Fruit fly (Drosophila melanogaster): Measurements from ENCODE around the gene Mal-B1.

The Mal-B1 gene

DNA sequence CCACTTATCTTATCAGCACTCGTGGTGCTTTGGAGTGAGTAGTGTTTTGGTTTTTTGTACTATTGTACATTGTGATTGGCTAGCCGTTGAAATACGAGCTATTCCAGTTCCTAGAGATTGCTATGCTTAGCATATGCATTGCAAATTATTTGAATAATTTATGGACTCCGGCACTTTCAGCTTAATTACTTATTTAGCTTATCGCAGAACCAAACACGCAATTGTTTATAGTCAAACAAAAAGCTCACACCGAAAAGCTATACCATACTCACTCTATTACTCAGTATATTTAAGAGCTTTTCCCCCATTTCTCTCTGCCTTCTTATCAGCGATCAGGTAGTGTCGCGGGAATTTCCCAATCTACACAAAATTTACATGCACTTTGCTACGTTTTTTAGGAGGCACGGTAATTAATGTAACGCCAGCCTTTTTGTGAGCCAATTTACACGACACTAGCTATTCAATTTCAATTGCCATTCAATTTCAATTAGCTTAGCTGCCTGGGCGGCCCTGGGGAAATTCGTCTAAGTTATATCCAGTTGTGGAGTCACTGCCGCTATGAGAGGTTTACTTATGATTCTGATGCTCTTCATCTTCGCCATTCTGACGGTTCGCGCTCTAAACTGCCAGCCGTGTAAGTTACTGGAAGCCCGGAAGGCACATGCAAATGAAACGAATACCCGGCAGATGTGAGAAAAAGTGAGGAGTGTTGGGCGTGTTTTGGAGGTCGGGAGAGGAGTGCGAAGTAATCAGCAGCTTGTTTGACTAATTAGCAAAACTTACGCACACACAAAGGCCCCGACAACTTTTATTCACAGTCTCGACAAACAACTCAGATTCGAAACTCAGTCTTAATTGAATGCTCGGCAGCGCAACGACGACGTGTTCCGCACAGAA, 4.5 kb upstream of the Mal-B1 start, which contains the start of the genes CG44008, CG14933, CG46426 and CG42486:
TSS of gene CG44008 (minus strand) at position 155 of the 897 bp plus-strand sequence.
TSS of gene CG14933 (plus strand) at position 538 of the 897 bp plus-strand sequence.
TSS of gene CG46426 (plus strand) at position 538 of the 897 bp plus-strand sequence.
TSS of gene CG42486 (plus strand) at position 847 of the 897 bp plus-strand sequence.
- TF ChIP-seq EcR (GFP tag; optimal IDR thresholded peaks at IDR 0.05) (no peak), pan (optimal IDR thresholded peaks at IDR 0.05) (no peak), CG8478 (optimal IDR thresholded peaks at IDR 0.05) (no peak), Dll (optimal IDR thresholded peaks at IDR 0.05) (no peak)

- TF ChIP-seq CG8478 (optimal IDR thresholded peaks at IDR 0.05) (no peak), Dll (optimal IDR thresholded peaks at IDR 0.05) (no peak), EcR (GFP tag; optimal IDR thresholded peaks at IDR 0.05) (no peak), pan (optimal IDR thresholded peaks at IDR 0.05) (no peak), psq (optimal IDR thresholded peaks at IDR 0.05) (no peak), usp (GFP tag; optimal IDR thresholded peaks at IDR 0.05) (no peak)
Measured at dm6 chr2L:11844278-11844677, 2.7 kb upstream of the Mal-B1 start.

- TF ChIP-seq pan (optimal IDR thresholded peaks at IDR 0.05), result no peak
- no peak for TF ChIP-seq EcR (GFP tag; optimal IDR thresholded peaks at IDR 0.05)
- TF ChIP-seq psq (optimal IDR thresholded peaks at IDR 0.05), result no peak
- TF ChIP-seq usp (GFP tag; optimal IDR thresholded peaks at IDR 0.05), result no peak
- no peak for TF ChIP-seq CG8478 (optimal IDR thresholded peaks at IDR 0.05)
- TF ChIP-seq Dll (optimal IDR thresholded peaks at IDR 0.05), result no peak
Measured at dm6 chr2L:11845159-11845788, 1.8 kb upstream of the Mal-B1 start.

- TF ChIP-seq usp (GFP tag; optimal IDR thresholded peaks at IDR 0.05), result no peak
- TF ChIP-seq Dll (optimal IDR thresholded peaks at IDR 0.05), result no peak
- no peak for TF ChIP-seq CG8478 (optimal IDR thresholded peaks at IDR 0.05)
- no peak for TF ChIP-seq EcR (GFP tag; optimal IDR thresholded peaks at IDR 0.05)
- no peak for TF ChIP-seq pan (optimal IDR thresholded peaks at IDR 0.05)
- no peak for TF ChIP-seq psq (optimal IDR thresholded peaks at IDR 0.05)
Measured at dm6 chr2L:11849658-11850057, 2.6 kb downstream of the Mal-B1 start, which contains the start of gene Mal-B2. Mal-B2 (plus strand) TSS chr2L:11849958.

DNA sequence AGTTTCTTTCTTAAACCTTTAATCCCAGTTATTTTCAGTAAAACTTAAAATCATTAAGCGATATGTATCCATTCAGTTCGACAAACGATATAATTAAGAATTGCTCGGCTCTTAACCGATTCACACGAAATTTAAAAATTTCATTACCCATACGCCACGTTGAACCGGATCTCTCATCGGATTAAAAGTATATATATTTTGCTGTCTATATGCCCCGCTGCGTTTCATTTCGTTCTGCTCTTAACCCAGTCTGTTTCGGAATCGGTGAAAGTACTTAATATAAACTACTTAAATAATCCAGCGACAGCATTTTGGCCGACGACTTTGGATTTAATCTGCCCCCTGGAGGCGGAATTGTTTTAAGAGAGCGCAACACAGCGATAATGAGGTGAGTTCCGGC, 6.1 kb downstream of the Mal-B1 start, which contains the start of gene CG42751:
TSS of gene CG42751 (plus strand) at position 301 of the 400 bp plus-strand sequence.
- TF ChIP-seq usp (GFP tag; optimal IDR thresholded peaks at IDR 0.05), result no peak
- no peak for TF ChIP-seq psq (optimal IDR thresholded peaks at IDR 0.05)
- TF ChIP-seq Dll (optimal IDR thresholded peaks at IDR 0.05), result no peak
- TF ChIP-seq pan (optimal IDR thresholded peaks at IDR 0.05), result no peak
- TF ChIP-seq CG8478 (optimal IDR thresholded peaks at IDR 0.05), result no peak
- TF ChIP-seq EcR (GFP tag; optimal IDR thresholded peaks at IDR 0.05), result no peak

dm6 chr2L:11870867-11871452, 23.9 kb downstream of the Mal-B1 start:
- TF ChIP-seq EcR (GFP tag; optimal IDR thresholded peaks at IDR 0.05) (no peak), pan (optimal IDR thresholded peaks at IDR 0.05) (peak; percentile 76)

dm6 chr2L:11874232-11874765, 27.3 kb downstream of the Mal-B1 start:
- TF ChIP-seq usp (GFP tag; optimal IDR thresholded peaks at IDR 0.05) (no peak), psq (optimal IDR thresholded peaks at IDR 0.05) (no peak), pan (optimal IDR thresholded peaks at IDR 0.05) (no peak), CG8478 (optimal IDR thresholded peaks at IDR 0.05) (no peak), EcR (GFP tag; optimal IDR thresholded peaks at IDR 0.05) (no peak), Dll (optimal IDR thresholded peaks at IDR 0.05) (no peak)

DNA sequence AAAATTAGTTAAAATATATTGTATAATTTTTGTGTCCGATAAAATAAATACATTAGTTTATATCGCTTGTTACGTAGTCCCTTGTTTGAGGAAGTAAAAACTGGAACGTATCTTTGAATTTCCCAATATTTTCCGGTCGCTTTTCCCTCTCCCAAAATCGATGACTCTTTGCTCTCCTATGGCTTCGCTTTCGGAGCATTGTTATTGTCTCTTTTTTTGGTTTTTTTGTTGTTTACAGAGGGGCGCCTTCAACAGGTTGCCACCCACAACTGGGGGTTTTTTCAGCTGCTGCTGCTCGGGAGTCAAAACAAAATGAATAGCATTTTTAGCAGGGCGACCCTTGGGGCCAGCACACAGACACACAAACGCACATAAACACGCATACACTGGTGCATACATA, 27.9 kb downstream of the Mal-B1 start:
- no peak for TF ChIP-seq CG8478 (optimal IDR thresholded peaks at IDR 0.05)
- no peak for TF ChIP-seq psq (optimal IDR thresholded peaks at IDR 0.05)
- no peak for TF ChIP-seq Dll (optimal IDR thresholded peaks at IDR 0.05)
- no peak for TF ChIP-seq pan (optimal IDR thresholded peaks at IDR 0.05)
- TF ChIP-seq usp (GFP tag; optimal IDR thresholded peaks at IDR 0.05), result no peak
- no peak for TF ChIP-seq EcR (GFP tag; optimal IDR thresholded peaks at IDR 0.05)

- TF ChIP-seq pan (optimal IDR thresholded peaks at IDR 0.05), result no peak
- TF ChIP-seq psq (optimal IDR thresholded peaks at IDR 0.05), result no peak
- no peak for TF ChIP-seq Dll (optimal IDR thresholded peaks at IDR 0.05)
- TF ChIP-seq usp (GFP tag; optimal IDR thresholded peaks at IDR 0.05), result no peak
- no peak for TF ChIP-seq EcR (GFP tag; optimal IDR thresholded peaks at IDR 0.05)
- TF ChIP-seq CG8478 (optimal IDR thresholded peaks at IDR 0.05), result no peak
Measured at dm6 chr2L:11878812-11879328, 31.8 kb downstream of the Mal-B1 start.

dm6 chr2L:11893269-11893668, 46.2 kb downstream of the Mal-B1 start:
- TF ChIP-seq pan (optimal IDR thresholded peaks at IDR 0.05) (no peak), usp (GFP tag; optimal IDR thresholded peaks at IDR 0.05) (no peak), CG8478 (optimal IDR thresholded peaks at IDR 0.05) (no peak), Dll (optimal IDR thresholded peaks at IDR 0.05) (no peak), EcR (GFP tag; optimal IDR thresholded peaks at IDR 0.05) (no peak), psq (optimal IDR thresholded peaks at IDR 0.05) (no peak)

All from whole organism.